Worm (Caenorhabditis elegans) whole organism, early embryonic: Measurements from ENCODE around the gene gst-32.

Experiments used
- B0310.2 ChIP-seq: sonication (generic microtip); optimal IDR thresholded peaks from 2 replicates; lab custom pipeline; 2016; ENCODE audit warnings: mild to moderate bottlenecking, missing genetic modification characterization, missing compliant biosample characterization
- F13C5.2 ChIP-seq: sonication (generic microtip); optimal IDR thresholded peaks from 2 replicates; lab custom pipeline; 2017; ENCODE audit warnings: mild to moderate bottlenecking, missing genetic modification characterization, inconsistent platforms, missing compliant biosample characterization
- aly-1 ChIP-seq: sonication (generic microtip); optimal IDR thresholded peaks from 2 replicates; lab custom pipeline; 2016; ENCODE audit warnings: missing genetic modification characterization, missing compliant biosample characterization
- ama-1 ChIP-seq: fragments of 150-350 bp; optimal IDR thresholded peaks from 2 replicates; lab custom pipeline; 2014
- ceh-13 ChIP-seq: fragments of 200-800 bp; sonication (Bioruptor generic); optimal IDR thresholded peaks from 2 replicates; lab custom pipeline; 2018; ENCODE audit warnings: mild to moderate bottlenecking, missing genetic modification characterization, missing compliant biosample characterization
- ceh-36 ChIP-seq: sonication (generic microtip); optimal IDR thresholded peaks from 2 replicates; lab custom pipeline; 2016; ENCODE audit warnings: missing genetic modification characterization, inconsistent platforms, missing compliant biosample characterization
- ets-7 ChIP-seq: sonication (generic microtip); optimal IDR thresholded peaks from 2 replicates; lab custom pipeline; 2016; ENCODE audit warnings: missing genotype, missing genetic modification characterization, missing compliant biosample characterization
- flt-1 ChIP-seq: fragments of 200-800 bp; sonication (Bioruptor generic); IDR thresholded peaks from 2 replicates; pipeline ENCODE4 v1.3.6; 2022; ENCODE audit warnings: missing genetic modification characterization, missing compliant biosample characterization
- hmbx-1 ChIP-seq: sonication (generic microtip); optimal IDR thresholded peaks from 2 replicates; lab custom pipeline; 2016; ENCODE audit warnings: mild to moderate bottlenecking, missing genetic modification characterization, missing compliant biosample characterization
- hmg-4 ChIP-seq: fragments of 200-800 bp; sonication (Bioruptor generic); optimal IDR thresholded peaks from 2 replicates; lab custom pipeline; 2018; ENCODE audit warnings: mild to moderate bottlenecking, missing genetic modification characterization, missing compliant biosample characterization
- hnd-1 ChIP-seq: sonication (generic microtip); optimal IDR thresholded peaks from 2 replicates; lab custom pipeline; 2016; ENCODE audit warnings: missing genetic modification characterization, missing compliant biosample characterization
- pes-1 ChIP-seq: fragments of 200-800 bp; sonication (Bioruptor generic); IDR thresholded peaks from 2 replicates; pipeline ENCODE4 v1.3.6; 2022; ENCODE audit warnings: missing genetic modification reagents, missing genetic modification characterization, missing compliant biosample characterization
- scrt-1 ChIP-seq: fragments of 200-800 bp; sonication (Bioruptor generic); IDR thresholded peaks from 2 replicates; pipeline ENCODE4 v1.3.6; 2022; ENCODE audit warnings: missing genetic modification characterization, missing compliant biosample characterization
- sea-1 ChIP-seq: fragments of 200-800 bp; sonication (Bioruptor generic); conservative IDR thresholded peaks from 2 replicates; pipeline ENCODE4 v1.3.6; 2022; ENCODE audit warnings: missing genetic modification characterization, missing compliant biosample characterization
- tbx-11 ChIP-seq: fragments of 200-800 bp; sonication (Bioruptor generic); IDR thresholded peaks from 2 replicates; pipeline ENCODE4 v1.3.6; 2022; ENCODE audit warnings: missing genetic modification characterization, missing compliant biosample characterization
- tbx-37 ChIP-seq: fragments of 200-800 bp; sonication (Bioruptor generic); conservative IDR thresholded peaks from 2 replicates; pipeline ENCODE4 v1.3.6; 2022; ENCODE audit warnings: missing genetic modification reagents, missing genetic modification characterization, missing compliant biosample characterization
- tra-4 ChIP-seq: sonication (generic microtip); optimal IDR thresholded peaks from 2 replicates; lab custom pipeline; 2017; ENCODE audit warnings: missing genetic modification characterization, missing compliant biosample characterization

Gene gst-32

ce11 chrII:15178494-15178893, at the start of gene gst-32:
Gene gst-32 (minus strand): TSS chrII:15178594.
- TF ChIP-seq tbx-11 (GFP tag; lab: Robert Waterston, UW) (no peak), ceh-13 (GFP tag; lab: Kevin White, UChicago) (no peak), hmg-4 (GFP tag; lab: Kevin White, UChicago) (no peak), scrt-1 (no peak), ets-7 (no peak), hnd-1 (tag; lab: Kevin White, UChicago) (no peak), sea-1 (GFP tag; lab: Robert Waterston, UW) (no peak)

- TF ChIP-seq hmg-4 (GFP tag; lab: Kevin White, UChicago) (no peak), ceh-36 (no peak)
Measured at ce11 chrII:15228005-15228404, 49.6 kb upstream of the gst-32 start.

- TF ChIP-seq scrt-1 (no peak), B0310.2 (tag; lab: Kevin White, UChicago) (no peak), hmbx-1 (tag; lab: Kevin White, UChicago) (no peak), hnd-1 (tag; lab: Kevin White, UChicago) (no peak), pes-1 (GFP tag; lab: Robert Waterston, UW) (no peak), ceh-13 (GFP tag; lab: Kevin White, UChicago) (no peak), tra-4 (tag; lab: Kevin White, UChicago) (no peak), ama-1 (lab: Kevin White, UChicago) (no peak), flt-1 (GFP tag; lab: Robert Waterston, UW) (no peak), tbx-37 (GFP tag; lab: Robert Waterston, UW) (no peak), aly-1 (tag; lab: Kevin White, UChicago) (no peak), ets-7 (no peak), hmg-4 (GFP tag; lab: Kevin White, UChicago) (no peak), sea-1 (GFP tag; lab: Robert Waterston, UW) (no peak), ceh-36 (no peak)
Measured at ce11 chrII:15226805-15227204, 48.4 kb upstream of the gst-32 start.

ce11 chrII:15226186-15226585, 47.8 kb upstream of the gst-32 start:
- no peak for TF ChIP-seq hmbx-1 (tag; lab: Kevin White, UChicago)
- TF ChIP-seq flt-1 (GFP tag; lab: Robert Waterston, UW) = no peak
- TF ChIP-seq aly-1 (tag; lab: Kevin White, UChicago) = peak; percentile 12

- TF ChIP-seq sea-1 (GFP tag; lab: Robert Waterston, UW) = no peak
- TF ChIP-seq tra-4 (tag; lab: Kevin White, UChicago) = no peak
- TF ChIP-seq F13C5.2 (tag; lab: Kevin White, UChicago) = no peak
- TF ChIP-seq scrt-1 = no peak
- TF ChIP-seq hmg-4 (GFP tag; lab: Kevin White, UChicago) = no peak
- TF ChIP-seq aly-1 (tag; lab: Kevin White, UChicago) = no peak
- TF ChIP-seq tbx-11 (GFP tag; lab: Robert Waterston, UW) = no peak
- no peak for TF ChIP-seq ceh-13 (GFP tag; lab: Kevin White, UChicago)
- TF ChIP-seq hmbx-1 (tag; lab: Kevin White, UChicago) = no peak
- TF ChIP-seq ama-1 (lab: Kevin White, UChicago) = no peak
- no peak for TF ChIP-seq hnd-1 (tag; lab: Kevin White, UChicago)
Measured at ce11 chrII:15220116-15220515, 41.7 kb upstream of the gst-32 start.

ce11 chrII:15219033-15219432, 40.6 kb upstream of the gst-32 start:
- TF ChIP-seq B0310.2 (tag; lab: Kevin White, UChicago) (no peak), hmbx-1 (tag; lab: Kevin White, UChicago) (no peak), sea-1 (GFP tag; lab: Robert Waterston, UW) (no peak), tbx-11 (GFP tag; lab: Robert Waterston, UW) (no peak), ama-1 (lab: Kevin White, UChicago) (no peak), ceh-36 (no peak), tra-4 (tag; lab: Kevin White, UChicago) (no peak), scrt-1 (no peak), ets-7 (no peak), F13C5.2 (tag; lab: Kevin White, UChicago) (no peak), ceh-13 (GFP tag; lab: Kevin White, UChicago) (no peak), aly-1 (tag; lab: Kevin White, UChicago) (no peak), tbx-37 (GFP tag; lab: Robert Waterston, UW) (no peak), flt-1 (GFP tag; lab: Robert Waterston, UW) (no peak), hnd-1 (tag; lab: Kevin White, UChicago) (no peak)

DNA sequence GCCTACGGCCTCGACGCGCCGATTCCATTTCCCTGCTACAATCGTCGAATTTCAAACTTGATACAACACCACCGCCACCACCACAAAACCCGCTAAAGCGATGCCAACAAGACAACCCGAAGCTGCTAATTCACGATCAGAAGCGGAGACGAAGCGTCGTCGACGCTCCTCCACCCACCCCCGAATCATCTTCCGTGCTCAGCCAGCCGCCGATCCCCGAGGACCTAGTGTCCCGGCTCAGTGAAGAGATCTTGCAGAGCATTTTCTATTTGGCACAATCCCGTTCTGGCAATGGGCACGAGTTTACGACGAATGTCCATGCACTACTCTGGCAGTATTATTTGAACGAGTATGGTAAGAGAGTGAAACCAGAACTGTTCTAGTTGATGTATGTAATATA, 40.2 kb upstream of the gst-32 start:
- TF ChIP-seq flt-1 (GFP tag; lab: Robert Waterston, UW) = no peak
- TF ChIP-seq tbx-11 (GFP tag; lab: Robert Waterston, UW) = no peak
- no peak for TF ChIP-seq ama-1 (lab: Kevin White, UChicago)
- TF ChIP-seq pes-1 (GFP tag; lab: Robert Waterston, UW) = no peak
- TF ChIP-seq tra-4 (tag; lab: Kevin White, UChicago) = no peak
- TF ChIP-seq F13C5.2 (tag; lab: Kevin White, UChicago) = no peak
- TF ChIP-seq hnd-1 (tag; lab: Kevin White, UChicago) = no peak
- TF ChIP-seq hmbx-1 (tag; lab: Kevin White, UChicago) = no peak
- TF ChIP-seq tbx-37 (GFP tag; lab: Robert Waterston, UW) = no peak

DNA sequence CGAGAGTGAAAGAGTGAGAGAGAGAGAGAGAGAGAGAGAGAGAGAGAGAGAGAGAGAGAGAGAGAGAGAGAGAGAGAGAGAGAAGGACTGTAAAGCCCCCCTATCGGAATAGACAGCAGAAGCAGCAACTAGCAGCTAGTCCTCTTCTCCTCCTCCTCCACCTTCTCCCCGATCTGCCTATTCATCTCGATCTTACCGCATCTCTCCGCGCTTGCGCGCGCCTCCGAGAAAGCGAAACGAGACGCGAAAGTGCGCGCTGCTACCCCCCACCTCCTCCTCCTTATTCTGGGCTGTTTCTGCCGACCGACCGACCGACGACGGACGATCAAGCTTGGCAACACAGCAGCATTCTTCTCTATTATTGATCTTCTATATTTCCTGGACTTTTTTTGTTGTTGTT, 39.6 kb upstream of the gst-32 start:
- no peak for TF ChIP-seq tbx-37 (GFP tag; lab: Robert Waterston, UW)
- peak; percentile 40 for TF ChIP-seq hmg-4 (GFP tag; lab: Kevin White, UChicago)
